Fruit fly (Drosophila melanogaster): Measurements from ENCODE around the gene CG10165.

dm6 chr2L:19540307-19540706 lies 10.2 kb upstream of the CG10165 start, which contains the start of gene CG13081:
- TF ChIP-seq Hr96 (GFP tag; optimal IDR thresholded peaks at IDR 0.05) (no peak), pad (GFP tag; optimal IDR thresholded peaks at IDR 0.05) (no peak)
